Worm (Caenorhabditis elegans): ENCODE results near the gene C17C3.24.

DNA sequence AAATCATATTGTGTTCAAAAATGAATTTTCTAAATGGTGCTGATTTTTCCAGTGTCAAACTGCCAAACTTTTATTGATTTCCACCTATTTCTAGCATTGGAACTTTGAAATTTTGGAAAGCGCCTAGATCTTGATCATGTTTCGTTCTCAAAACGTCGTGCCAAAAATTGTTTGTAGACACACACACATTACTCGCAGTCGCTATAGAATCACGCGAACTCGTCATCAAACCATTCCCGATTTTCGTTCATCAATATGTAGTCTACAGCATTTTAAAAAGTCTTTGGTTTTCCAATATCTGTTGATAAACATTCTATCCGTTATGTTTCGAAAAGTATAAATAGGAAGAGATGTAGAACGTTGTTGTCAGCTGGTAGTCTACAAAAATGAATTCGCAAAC, 28.7 kb upstream of the C17C3.24 start, which contains the start of the genes C17C3.1 and C17C3.15:
- TF ChIP-seq nhr-11 (tag; optimal IDR thresholded peaks at IDR 0.05) (no peak), ztf-11 (tag; optimal IDR thresholded peaks at IDR 0.05) (no peak), C34F6.9 (tag; optimal IDR thresholded peaks at IDR 0.05) (no peak), nhr-25 (tag; optimal IDR thresholded peaks at IDR 0.05) (no peak), snpc-4 (tag; optimal IDR thresholded peaks at IDR 0.05) (no peak)

Data from whole organism, L2 larva.